Worm (Caenorhabditis elegans) whole organism, midembryonic: Measurements from ENCODE around the gene Y39F10A.6.

Source experiments
- klf-2 ChIP-seq: fragments of 200-800 bp; sonication (Bioruptor generic); conservative IDR thresholded peaks from 2 replicates; pipeline ENCODE4 v1.3.6; 2022; ENCODE audit warnings: missing genetic modification reagents, missing genetic modification characterization, missing compliant biosample characterization
- ztf-29 ChIP-seq: fragments of 200-800 bp; sonication (Bioruptor generic); IDR thresholded peaks from 2 replicates; pipeline ENCODE4 v1.3.6; 2022; ENCODE audit warnings: missing genetic modification reagents, missing genetic modification characterization, missing compliant biosample characterization

ce11 chrII:808457-808856 lies 25.0 kb upstream of the Y39F10A.6 start, which contains the start of gene F46F5.11:
- TF ChIP-seq klf-2 (no peak), ztf-29 (GFP tag; lab: Robert Waterston, UW) (no peak)
